Fruit fly (Drosophila melanogaster): ENCODE measurements around the gene MED1.

MED1 gene

DNA sequence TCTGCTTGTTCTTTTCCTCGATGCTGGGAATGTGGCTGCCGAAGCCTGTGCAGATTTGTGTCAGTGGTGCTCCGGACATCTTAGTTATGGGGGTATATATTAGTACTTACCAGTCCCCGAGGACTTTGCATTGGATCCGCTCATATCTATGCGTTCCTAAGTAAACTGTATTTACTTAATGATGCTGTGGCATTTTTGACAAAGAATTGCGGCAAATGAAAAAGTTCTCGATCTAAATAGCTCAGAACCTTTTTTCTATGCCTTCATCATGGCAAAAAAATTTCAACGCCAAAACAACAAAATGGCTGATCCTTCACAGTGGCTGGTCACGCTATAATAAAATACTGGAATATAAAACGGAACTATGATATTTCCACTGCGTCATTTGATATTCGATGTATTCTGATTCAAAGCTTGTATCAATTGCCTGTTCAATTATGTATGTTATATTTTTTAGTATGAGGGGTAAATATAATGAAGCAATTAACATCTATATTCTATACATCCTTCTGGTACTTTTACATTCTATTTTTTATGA lies at the start of gene MED1:
TSS of gene MED1 (minus strand) at position 295 of the 538 bp plus-strand sequence.
- TF ChIP-seq CG17802 (tag; optimal IDR thresholded peaks at IDR 0.05) (peak; percentile 75), CG1024 (GFP tag; IDR thresholded peaks at IDR 0.05) (peak; percentile 50), TFAM (GFP tag; optimal IDR thresholded peaks at IDR 0.05) (no peak), chn (GFP tag; optimal IDR thresholded peaks at IDR 0.05) (no peak), CG12659 (GFP tag; optimal IDR thresholded peaks at IDR 0.05) (peak; percentile 59), MBD-R2 (GFP tag; IDR thresholded peaks at IDR 0.05) (peak; percentile 57), lilli (GFP tag; optimal IDR thresholded peaks at IDR 0.05) (no peak), Xrp1 (GFP tag; IDR thresholded peaks at IDR 0.05) (no peak), HmgZ (tag; optimal IDR thresholded peaks at IDR 0.05) (peak; percentile 23), trem (tag; optimal IDR thresholded peaks at IDR 0.05) (peak; percentile 29), CG6175 (GFP tag; IDR thresholded peaks at IDR 0.05) (no peak), Myb (GFP tag; optimal IDR thresholded peaks at IDR 0.05) (peak; percentile 18), CG32532 (GFP tag; IDR thresholded peaks at IDR 0.05) (0 out of 2 replicates have a peak, but pooled peaks have one; percentile 13), CG7357 (GFP tag; IDR thresholded peaks at IDR 0.05) (peak; percentile 93), Dp (GFP tag; optimal IDR thresholded peaks at IDR 0.05) (peak; percentile 14), CG32772 (GFP tag; IDR thresholded peaks at IDR 0.05) (no peak), crc (GFP tag; optimal IDR thresholded peaks at IDR 0.05) (no peak), ssp (GFP tag; IDR thresholded peaks at IDR 0.05) (peak; percentile 93), row (GFP tag; IDR thresholded peaks at IDR 0.05) (peak; percentile 74), Ssrp (tag; optimal IDR thresholded peaks at IDR 0.05) (peak; percentile 22), slbo (GFP tag; IDR thresholded peaks at IDR 0.05) (0 out of 2 replicates have a peak, but pooled peaks have one; percentile 39), phol (tag; optimal IDR thresholded peaks at IDR 0.05) (peak; percentile 99), CG14710 (tag; optimal IDR thresholded peaks at IDR 0.05) (peak; percentile 27), jigr1 (GFP tag; IDR thresholded peaks at IDR 0.05) (peak; percentile 33; the same call in 1 of the 3 replicates), mam (GFP tag; optimal IDR thresholded peaks at IDR 0.05) (peak; percentile 6), E2f2 (GFP tag; IDR thresholded peaks at IDR 0.05) (peak; percentile 31; the same call in 1 of the 2 replicates), sug (tag; optimal IDR thresholded peaks at IDR 0.05) (peak; percentile 14), CG10979 (tag; optimal IDR thresholded peaks at IDR 0.05) (peak; percentile 0), CG2712 (tag; optimal IDR thresholded peaks at IDR 0.05) (peak; percentile 14), CG1603 (tag; optimal IDR thresholded peaks at IDR 0.05) (peak; percentile 69), ranshi (GFP tag; IDR thresholded peaks at IDR 0.05) (no peak), dysf (GFP tag; IDR thresholded peaks at IDR 0.05) (peak; percentile 36; the same call in 1 of the 3 replicates), grau (tag; optimal IDR thresholded peaks at IDR 0.05) (peak; percentile 15), Ets97D (GFP tag; optimal IDR thresholded peaks at IDR 0.05) (peak; percentile 29), CG15514 (GFP tag; optimal IDR thresholded peaks at IDR 0.05) (peak; percentile 49), Sry-δ (GFP tag; optimal IDR thresholded peaks at IDR 0.05) (peak; percentile 26), CG8281 (tag; optimal IDR thresholded peaks at IDR 0.05) (no peak), CG30020 (tag; optimal IDR thresholded peaks at IDR 0.05) (peak; percentile 92), CG17829 (tag; optimal IDR thresholded peaks at IDR 0.05) (peak; percentile 30), BEAF-32 (GFP tag; optimal IDR thresholded peaks at IDR 0.05) (peak; percentile 54), CG8290 (GFP tag; optimal IDR thresholded peaks at IDR 0.05) (no peak), CG8290 (tag; optimal IDR thresholded peaks at IDR 0.05) (no peak), gt (GFP tag; IDR thresholded peaks at IDR 0.05) (no peak), gfzf (GFP tag; optimal IDR thresholded peaks at IDR 0.05) (peak; percentile 75), CG8359 (GFP tag; optimal IDR thresholded peaks at IDR 0.05; ENCODE audit: borderline replicate concordance) (no peak), CHES-1-like (GFP tag; optimal IDR thresholded peaks at IDR 0.05) (peak; percentile 64), CG11695 (GFP tag; IDR thresholded peaks at IDR 0.05) (no peak), Med (GFP tag) (peak; percentile 46), CG2120 (GFP tag; optimal IDR thresholded peaks at IDR 0.05) (peak; percentile 3), CG3995 (GFP tag; optimal IDR thresholded peaks at IDR 0.05) (peak; percentile 21), Ptx1 (GFP tag; IDR thresholded peaks at IDR 0.05) (peak; percentile 16; the same call in 1 of the 2 replicates)
